Fruit fly (Drosophila melanogaster): ENCODE results near the gene CG4884.
A peak's percentile ranks its signal among the peaks of the same experiment; 100 is the strongest.

The CG4884 gene

dm6 chr3R:27948421-27948906 lies 10.6 kb downstream of the CG4884 start, which contains the start of gene Gp93 (continued):
- TF ChIP-seq CG13775 (GFP tag; optimal IDR thresholded peaks at IDR 0.05): peak; percentile 67
- TF ChIP-seq Asciz (GFP tag; optimal IDR thresholded peaks at IDR 0.05): no peak
- no peak; the same call in 1 of the 2 replicates for TF ChIP-seq Ada2b (GFP tag; IDR thresholded peaks at IDR 0.05)
- no peak for TF ChIP-seq zf30C (GFP tag; optimal IDR thresholded peaks at IDR 0.05)
- peak; percentile 45 for TF ChIP-seq fd96Cb (tag; optimal IDR thresholded peaks at IDR 0.05)
- no peak for TF ChIP-seq jing (GFP tag; optimal IDR thresholded peaks at IDR 0.05)
- TF ChIP-seq CG1233 (GFP tag; optimal IDR thresholded peaks at IDR 0.05): no peak
- peak; percentile 71 for TF ChIP-seq bigmax (GFP tag; optimal IDR thresholded peaks at IDR 0.05)
- no peak for TF ChIP-seq dan (GFP tag; IDR thresholded peaks at IDR 0.05)
- no peak for TF ChIP-seq knrl (GFP tag; IDR thresholded peaks at IDR 0.05; ENCODE audit: partially characterized antibody)
- TF ChIP-seq CG1832 (GFP tag; optimal IDR thresholded peaks at IDR 0.05): no peak
- no peak for TF ChIP-seq Gsc (GFP tag; IDR thresholded peaks at IDR 0.05)
- no peak for TF ChIP-seq cwo (GFP tag; optimal IDR thresholded peaks at IDR 0.05)
- TF ChIP-seq CG4820 (GFP tag; optimal IDR thresholded peaks at IDR 0.05): peak; percentile 29
- TF ChIP-seq Stat92E (GFP tag; optimal IDR thresholded peaks at IDR 0.05): no peak
- TF ChIP-seq bcd (GFP tag; optimal IDR thresholded peaks at IDR 0.05): peak; percentile 38
- peak; percentile 18 for TF ChIP-seq her (GFP tag; optimal IDR thresholded peaks at IDR 0.05)
- no peak for TF ChIP-seq CG31365 (tag; optimal IDR thresholded peaks at IDR 0.05)
- no peak for TF ChIP-seq Doc2 (GFP tag; IDR thresholded peaks at IDR 0.05)
- no peak for TF ChIP-seq lov (optimal IDR thresholded peaks at IDR 0.05)
- no peak for TF ChIP-seq lov (GFP tag; IDR thresholded peaks at IDR 0.05)
- peak; percentile 19 for TF ChIP-seq CG7928 (GFP tag; optimal IDR thresholded peaks at IDR 0.05)
- no peak for TF ChIP-seq CG4730 (GFP tag; IDR thresholded peaks at IDR 0.05)
- TF ChIP-seq ewg (GFP tag; optimal IDR thresholded peaks at IDR 0.05): no peak
- TF ChIP-seq CG30020 (tag; optimal IDR thresholded peaks at IDR 0.05): peak; percentile 47
- TF ChIP-seq E2f2 (GFP tag; IDR thresholded peaks at IDR 0.05): peak; percentile 46
- TF ChIP-seq Lhr (GFP tag; optimal IDR thresholded peaks at IDR 0.05): no peak
- no peak for TF ChIP-seq CG7745 (tag; optimal IDR thresholded peaks at IDR 0.05)
- peak; percentile 66 for TF ChIP-seq CG14441 (GFP tag; IDR thresholded peaks at IDR 0.05)
- no peak for TF ChIP-seq sr (GFP tag; IDR thresholded peaks at IDR 0.05)
- TF ChIP-seq HHEX (GFP tag; optimal IDR thresholded peaks at IDR 0.05): peak; percentile 37
- peak; percentile 53 for TF ChIP-seq Hsf (GFP tag; optimal IDR thresholded peaks at IDR 0.05)
- TF ChIP-seq CG3726 (GFP tag; IDR thresholded peaks at IDR 0.05): no peak
- peak; percentile 82 for TF ChIP-seq sd (tag; optimal IDR thresholded peaks at IDR 0.05)
- no peak for TF ChIP-seq Bdp1 (GFP tag; optimal IDR thresholded peaks at IDR 0.05)
- no peak for TF ChIP-seq aop (GFP tag; IDR thresholded peaks at IDR 0.05)
- TF ChIP-seq CG18619 (GFP tag; optimal IDR thresholded peaks at IDR 0.05): peak; percentile 54
- TF ChIP-seq seq (GFP tag; IDR thresholded peaks at IDR 0.05): peak; percentile 37; the same call in 1 of the 2 replicates
- no peak for TF ChIP-seq luna (GFP tag; optimal IDR thresholded peaks at IDR 0.05)
- peak; percentile 37; the same call in 1 of the 2 replicates for TF ChIP-seq Adf1 (GFP tag; IDR thresholded peaks at IDR 0.05)
- no peak; the same call in 2 of the 3 replicates for TF ChIP-seq CG11093 (GFP tag; IDR thresholded peaks at IDR 0.05)
- TF ChIP-seq ind (GFP tag; optimal IDR thresholded peaks at IDR 0.05): no peak
- peak; percentile 40; the same call in 1 of the 2 replicates for TF ChIP-seq stc (GFP tag; IDR thresholded peaks at IDR 0.05)
- no peak for TF ChIP-seq CG18476 (GFP tag; optimal IDR thresholded peaks at IDR 0.05)
- TF ChIP-seq Sry-δ (GFP tag; optimal IDR thresholded peaks at IDR 0.05): no peak
- TF ChIP-seq CG8281 (tag; optimal IDR thresholded peaks at IDR 0.05): no peak
- no peak for TF ChIP-seq fu2 (GFP tag; optimal IDR thresholded peaks at IDR 0.05)
- TF ChIP-seq ftz-f1 (GFP tag; optimal IDR thresholded peaks at IDR 0.05): no peak
- no peak for TF ChIP-seq corto (GFP tag; optimal IDR thresholded peaks at IDR 0.05)
- peak; percentile 46 for TF ChIP-seq CG12659 (GFP tag; optimal IDR thresholded peaks at IDR 0.05)
- TF ChIP-seq CG17829 (tag; optimal IDR thresholded peaks at IDR 0.05): peak; percentile 62
